Fruit fly (Drosophila melanogaster) whole organism: Measurements from ENCODE around the gene lsn.

Experiments used
- EcR ChIP-seq, 2 experiments: fragments of >200 bp; optimal IDR thresholded peaks; 2 replicates each; lab custom pipeline; 2017; ENCODE audit warnings: missing biosample characterization in 2 of 2, missing genetic modification characterization in 2 of 2, missing genetic modification reagents in 2 of 2
- psq ChIP-seq: fragments of >200 bp; optimal IDR thresholded peaks from 2 replicates; lab custom pipeline; 2017

DNA sequence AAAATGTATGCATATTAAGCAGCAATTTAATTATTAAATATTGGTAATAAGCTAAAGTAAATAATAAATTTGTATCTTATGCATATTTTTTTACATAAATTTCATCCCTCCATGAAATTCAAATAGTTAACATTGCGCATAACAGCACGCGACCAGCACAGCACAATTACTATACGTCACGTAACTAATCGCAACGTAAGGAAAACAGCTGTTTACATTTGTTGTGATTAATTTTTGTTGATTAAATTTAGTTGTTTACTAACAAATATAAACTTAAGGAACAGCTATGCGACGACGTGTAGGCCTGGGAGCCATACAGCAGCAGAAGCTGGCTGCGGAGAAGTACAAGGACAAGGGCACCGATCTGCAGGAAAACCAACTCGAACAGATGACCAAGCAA, at the start of gene lsn:
- TF ChIP-seq psq (lab: Kevin White, UChicago) (no peak), EcR (GFP tag; optimal IDR thresholded peaks at IDR 0.05; lab: Kevin White, UChicago) (no peak)
